Worm (Caenorhabditis elegans) whole organism, L4/young adult: ENCODE data around the gene C14B9.2.

Source experiments
- W03F9.2 ChIP-seq: fragments of 150-350 bp; optimal IDR thresholded peaks from 2 replicates; lab custom pipeline; 2014; ENCODE audit warnings: missing biosample characterization, missing genetic modification characterization
- dao-5 ChIP-seq: sonication (generic microtip); optimal IDR thresholded peaks from 2 replicates; lab custom pipeline; 2016; ENCODE audit warnings: missing genotype, missing genetic modification characterization, moderate library complexity, missing compliant biosample characterization
- him-1 ChIP-seq: sonication (generic microtip); optimal IDR thresholded peaks from 2 replicates; lab custom pipeline; 2016; ENCODE audit warnings: missing genotype, missing genetic modification reagents, missing genetic modification characterization, missing compliant biosample characterization

Gene C14B9.2

ce11 chrIII:8182573-8182972, 49.1 kb downstream of the C14B9.2 start:
- no peak for TF ChIP-seq dao-5 (tag; lab: Kevin White, UChicago)

- no peak for TF ChIP-seq W03F9.2
- no peak for TF ChIP-seq dao-5 (tag; lab: Kevin White, UChicago)
- no peak for TF ChIP-seq him-1 (tag; lab: Kevin White, UChicago)
These were observed 51.7 kb downstream of the C14B9.2 start for ce11 chrIII:8185130-8185529.
